Worm (Caenorhabditis elegans): ENCODE measurements around the gene C04A11.1.

C04A11.1 gene

DNA sequence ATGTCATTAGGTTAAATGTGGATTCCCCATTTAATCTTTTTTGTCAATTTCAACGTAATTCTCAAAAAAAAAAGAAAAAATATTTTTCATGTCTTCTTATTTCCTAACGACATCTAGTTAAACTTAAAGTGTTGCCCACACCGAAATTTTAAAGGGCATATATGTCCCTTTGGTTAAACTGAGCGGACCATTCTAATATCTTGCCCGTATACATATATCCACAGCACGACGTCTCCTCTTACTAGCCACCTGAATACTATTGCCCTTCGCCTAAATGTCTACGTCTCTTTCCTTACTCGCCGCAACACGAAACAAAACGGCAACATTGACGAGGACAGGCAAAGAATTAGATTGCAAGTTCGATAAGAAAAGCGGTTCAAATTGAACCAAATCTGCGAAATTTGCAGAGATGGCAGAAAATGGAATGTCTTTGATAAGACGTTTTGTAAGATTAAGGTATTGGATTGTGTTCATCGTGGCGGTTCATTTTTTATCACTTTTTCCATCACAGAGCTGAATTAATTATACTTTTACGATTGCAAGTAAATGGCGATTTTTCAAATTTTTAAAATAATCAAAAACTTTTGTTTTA lies 40.4 kb downstream of the C04A11.1 start (continued):
- peak; percentile 95 for TF ChIP-seq daf-12 (tag; optimal IDR thresholded peaks at IDR 0.05)
- peak; percentile 97 for TF ChIP-seq egl-27 (tag; optimal IDR thresholded peaks at IDR 0.05)
- peak; percentile 100 for TF ChIP-seq nhr-11 (tag; optimal IDR thresholded peaks at IDR 0.05)
- peak; percentile 99 for TF ChIP-seq fkh-10 (GFP tag; optimal IDR thresholded peaks at IDR 0.05)
- peak; percentile 89 for TF ChIP-seq pqm-1 (tag; optimal IDR thresholded peaks at IDR 0.05)
- TF ChIP-seq elt-3 (tag; optimal IDR thresholded peaks at IDR 0.05) = peak; percentile 85 to 99 (median 94)
- TF ChIP-seq fos-1 (tag; optimal IDR thresholded peaks at IDR 0.05) = peak; percentile 93
- TF ChIP-seq aly-2 (tag; optimal IDR thresholded peaks at IDR 0.05) = peak; percentile 97
- peak; percentile 74 for TF ChIP-seq unc-39 (tag; optimal IDR thresholded peaks at IDR 0.05)
- TF ChIP-seq nhr-43 (tag; optimal IDR thresholded peaks at IDR 0.05; ENCODE audit: poor library complexity, severe bottlenecking) = peak; percentile 99
- TF ChIP-seq tbx-2 (tag; optimal IDR thresholded peaks at IDR 0.05) = peak; percentile 99
- TF ChIP-seq nhr-237 (tag; optimal IDR thresholded peaks at IDR 0.05) = peak; percentile 96
- peak; percentile 69 for TF ChIP-seq ztf-11 (tag; optimal IDR thresholded peaks at IDR 0.05)
- TF ChIP-seq R02D3.7 (tag; optimal IDR thresholded peaks at IDR 0.05) = peak; percentile 95

- TF ChIP-seq elt-2 (tag; optimal IDR thresholded peaks at IDR 0.05) (no peak), pqm-1 (tag; optimal IDR thresholded peaks at IDR 0.05) (no peak), daf-12 (tag; optimal IDR thresholded peaks at IDR 0.05) (no peak), unc-39 (tag; optimal IDR thresholded peaks at IDR 0.05) (no peak), R02D3.7 (tag; optimal IDR thresholded peaks at IDR 0.05) (no peak), nfya-1 (tag; optimal IDR thresholded peaks at IDR 0.05; ENCODE audit: insufficient read depth) (no peak), ZK546.5 (tag; optimal IDR thresholded peaks at IDR 0.05) (no peak), nhr-77 (tag; optimal IDR thresholded peaks at IDR 0.05) (no peak), nhr-28 (tag; optimal IDR thresholded peaks at IDR 0.05) (no peak), ceh-9 (tag; optimal IDR thresholded peaks at IDR 0.05) (no peak), aly-2 (tag; optimal IDR thresholded peaks at IDR 0.05) (no peak), jun-1 (tag; optimal IDR thresholded peaks at IDR 0.05) (no peak), fkh-10 (GFP tag; optimal IDR thresholded peaks at IDR 0.05) (no peak)
Measured at ce11 chrX:13702923-13703322, 42.6 kb downstream of the C04A11.1 start.

DNA sequence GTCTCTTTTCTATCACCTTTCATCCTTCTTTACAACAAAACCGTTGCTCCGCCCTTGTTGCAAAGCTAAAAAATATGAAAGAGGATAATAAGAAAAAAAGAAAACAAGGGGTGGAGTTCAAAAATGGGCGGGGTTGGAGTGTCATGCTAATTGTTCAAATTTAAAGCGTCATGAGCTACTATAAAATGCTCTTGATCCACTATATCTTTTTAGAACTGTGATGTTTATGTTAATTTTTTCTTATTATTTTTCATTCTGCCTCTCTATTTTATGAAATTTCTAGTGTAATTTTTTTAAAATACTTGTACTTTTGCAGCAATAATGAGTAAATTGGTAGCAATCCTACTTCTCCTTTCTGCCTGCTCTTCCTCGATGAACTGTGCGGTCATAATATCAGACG lies 46.3 kb downstream of the C04A11.1 start, which contains the start of gene K02D3.1:
Gene K02D3.1, plus strand, starts transcription at position 301 of the 400 bp plus-strand sequence.
- TF ChIP-seq daf-12 (tag; optimal IDR thresholded peaks at IDR 0.05) (no peak), pqm-1 (tag; optimal IDR thresholded peaks at IDR 0.05) (no peak), lin-39 (tag; optimal IDR thresholded peaks at IDR 0.05) (no peak)

DNA sequence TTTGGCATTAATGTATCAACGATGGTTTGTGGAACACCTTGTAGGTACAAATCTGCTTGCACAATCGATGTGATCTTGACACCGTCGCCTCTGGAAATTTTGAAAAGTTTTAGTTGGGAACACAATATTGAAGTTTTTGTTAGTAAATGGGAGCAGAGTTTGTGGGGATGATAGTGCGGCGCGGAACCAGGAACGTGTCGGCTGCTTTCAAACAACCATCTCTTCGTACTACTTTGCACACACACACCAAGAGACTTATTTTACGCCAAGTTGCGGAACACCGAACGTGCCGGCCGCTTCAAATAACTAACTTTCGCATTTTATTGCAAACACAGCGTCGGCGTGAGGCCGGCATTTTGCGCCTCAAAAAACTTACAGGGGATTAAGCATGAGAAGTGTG lies 48.8 kb downstream of the C04A11.1 start:
- TF ChIP-seq elt-1 (tag; optimal IDR thresholded peaks at IDR 0.05) = no peak
- no peak for TF ChIP-seq ceh-28 (tag; optimal IDR thresholded peaks at IDR 0.05)
- TF ChIP-seq ama-1 (optimal IDR thresholded peaks at IDR 0.05) = no peak
- TF ChIP-seq fos-1 (tag; optimal IDR thresholded peaks at IDR 0.05) = no peak
- no peak for TF ChIP-seq jun-1 (tag; optimal IDR thresholded peaks at IDR 0.05)
- TF ChIP-seq egl-27 (tag; optimal IDR thresholded peaks at IDR 0.05) = no peak
- TF ChIP-seq ztf-4 (tag; optimal IDR thresholded peaks at IDR 0.05) = no peak
- no peak for TF ChIP-seq nhr-28 (tag; optimal IDR thresholded peaks at IDR 0.05)
- TF ChIP-seq ceh-16 (tag; optimal IDR thresholded peaks at IDR 0.05) = no peak
- no peak for TF ChIP-seq lin-39 (tag; optimal IDR thresholded peaks at IDR 0.05)
- TF ChIP-seq ztf-11 (tag; optimal IDR thresholded peaks at IDR 0.05) = no peak
- TF ChIP-seq sea-2 (GFP tag; optimal IDR thresholded peaks at IDR 0.05) = no peak
- no peak for TF ChIP-seq elt-3 (tag; optimal IDR thresholded peaks at IDR 0.05)
- TF ChIP-seq nhr-237 (tag; optimal IDR thresholded peaks at IDR 0.05) = no peak
- no peak for TF ChIP-seq nhr-67 (tag; optimal IDR thresholded peaks at IDR 0.05)
- no peak for TF ChIP-seq tbx-2 (tag; optimal IDR thresholded peaks at IDR 0.05)

- TF ChIP-seq nhr-25 (tag; optimal IDR thresholded peaks at IDR 0.05) (no peak), sea-2 (GFP tag; optimal IDR thresholded peaks at IDR 0.05) (no peak), daf-12 (tag; optimal IDR thresholded peaks at IDR 0.05) (no peak), eor-1 (tag; optimal IDR thresholded peaks at IDR 0.05) (no peak), elt-3 (tag; optimal IDR thresholded peaks at IDR 0.05) (no peak), egl-5 (tag; optimal IDR thresholded peaks at IDR 0.05) (no peak), unc-62 (GFP tag; optimal IDR thresholded peaks at IDR 0.05) (no peak), nhr-11 (tag; optimal IDR thresholded peaks at IDR 0.05) (no peak), nhr-28 (tag; optimal IDR thresholded peaks at IDR 0.05) (no peak), elt-2 (tag; optimal IDR thresholded peaks at IDR 0.05) (no peak), jun-1 (tag; optimal IDR thresholded peaks at IDR 0.05) (no peak), nhr-23 (tag; optimal IDR thresholded peaks at IDR 0.05) (no peak), ceh-82 (tag; optimal IDR thresholded peaks at IDR 0.05) (no peak), lsy-12 (tag; optimal IDR thresholded peaks at IDR 0.05) (no peak), fkh-2 (tag; optimal IDR thresholded peaks at IDR 0.05) (no peak), fkh-10 (GFP tag; optimal IDR thresholded peaks at IDR 0.05) (no peak)
Measured at ce11 chrX:13711909-13712308, 51.6 kb downstream of the C04A11.1 start, which contains the start of gene K02D3.2. Gene K02D3.2 (minus strand): TSS chrX:13712009.
